Worm (Caenorhabditis elegans): ENCODE results near the gene Y46H3D.1.

DNA sequence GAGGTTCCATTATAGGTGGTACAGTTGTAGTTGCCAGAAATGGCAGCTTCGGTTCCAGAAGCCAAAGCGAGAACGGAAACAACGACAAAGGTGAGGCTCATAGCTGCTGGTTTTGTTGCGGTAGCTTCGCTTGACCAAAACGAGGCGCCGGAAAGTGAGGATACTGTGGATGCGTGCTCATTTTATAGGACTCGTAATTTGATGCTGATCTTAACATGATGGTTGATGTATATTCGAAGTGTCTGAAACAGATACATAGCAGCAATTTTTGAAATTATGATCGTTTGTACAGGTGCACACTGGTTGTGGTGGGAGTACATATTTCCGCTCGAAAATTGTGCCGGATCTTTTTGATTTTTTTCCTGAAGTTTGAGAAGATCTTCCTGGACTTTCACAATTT lies 11.2 kb upstream of the Y46H3D.1 start, which contains the start of gene Y46H3D.8:
- TF ChIP-seq lin-13 (tag; optimal IDR thresholded peaks at IDR 0.05) (no peak), blmp-1 (tag; optimal IDR thresholded peaks at IDR 0.05) (no peak), sptf-1 (tag; optimal IDR thresholded peaks at IDR 0.05) (no peak), nhr-2 (tag; optimal IDR thresholded peaks at IDR 0.05) (no peak), unc-62 (GFP tag; optimal IDR thresholded peaks at IDR 0.05) (no peak), unc-39 (tag; optimal IDR thresholded peaks at IDR 0.05) (no peak), snpc-4 (tag; optimal IDR thresholded peaks at IDR 0.05) (no peak), nhr-12 (tag; optimal IDR thresholded peaks at IDR 0.05) (no peak), pha-4 (tag; optimal IDR thresholded peaks at IDR 0.05) (no peak)
